Worm (Caenorhabditis elegans) whole organism, L4 larva: ENCODE measurements around the gene dnj-17.
A peak's percentile ranks its signal among the peaks of the same experiment; 100 is the strongest.

Source experiments
- F44E2.7 ChIP-seq: fragments of 200-800 bp; sonication (Bioruptor generic); IDR thresholded peaks from 2 replicates; pipeline ENCODE4 v2.1.2; 2022; ENCODE audit warnings: missing genetic modification characterization, missing compliant biosample characterization
- T26A8.4 ChIP-seq: fragments of 200-800 bp; sonication (Bioruptor generic); IDR thresholded peaks from 2 replicates; pipeline ENCODE4 v1.3.6; 2022; ENCODE audit warnings: missing genetic modification characterization, missing compliant biosample characterization
- Y48G9A.11 ChIP-seq: fragments of 200-800 bp; sonication (Bioruptor generic); IDR thresholded peaks from 2 replicates; pipeline ENCODE4 v1.3.6; 2022; ENCODE audit warnings: missing genetic modification reagents, missing genetic modification characterization, missing compliant biosample characterization
- ZK337.2 ChIP-seq: fragments of 200-800 bp; sonication (Bioruptor generic); IDR thresholded peaks from 2 replicates; pipeline ENCODE4 v1.3.6; 2022; ENCODE audit warnings: missing genetic modification reagents, missing genetic modification characterization, missing compliant biosample characterization
- aha-1 ChIP-seq: fragments of 150-350 bp; peaks from one replicate; lab custom pipeline; 2014; ENCODE audit warnings: missing biosample characterization, missing genetic modification characterization
- aly-2 ChIP-seq: sonication (generic microtip); optimal IDR thresholded peaks from 2 replicates; lab custom pipeline; 2018; ENCODE audit warnings: missing biosample characterization, missing genetic modification characterization
- ama-1 ChIP-seq: fragments of 150-350 bp; optimal IDR thresholded peaks from 2 replicates; lab custom pipeline; 2014; ENCODE audit warnings: inconsistent platforms, mixed read lengths
- arid-1 ChIP-seq: fragments of 200-800 bp; sonication (Bioruptor generic); conservative IDR thresholded peaks from 2 replicates; pipeline ENCODE4 v1.3.6; 2022; ENCODE audit warnings: missing genetic modification reagents, missing genetic modification characterization, missing compliant biosample characterization
- ceh-20 ChIP-seq: fragments of 200-800 bp; sonication (Bioruptor generic); IDR thresholded peaks from 2 replicates; pipeline ENCODE4 v1.3.6; 2022; ENCODE audit warnings: missing genetic modification reagents, missing genetic modification characterization, missing compliant biosample characterization
- ceh-28 ChIP-seq: fragments of 150-350 bp; optimal IDR thresholded peaks from 2 replicates; lab custom pipeline; 2014; ENCODE audit warnings: missing biosample characterization, missing genetic modification reagents, missing genetic modification characterization
- ces-1 ChIP-seq: fragments of 150-350 bp; sonication (generic microtip); optimal IDR thresholded peaks from 4 replicates; lab custom pipeline; 2014; ENCODE audit warnings: missing biosample characterization, missing genetic modification reagents, missing genetic modification characterization
- daf-16 ChIP-seq, 3 experiments: sonication (generic microtip); optimal IDR thresholded peaks; 2 replicates each; lab custom pipeline; 2016 to 2017; ENCODE audit warnings: missing genetic modification characterization in 3 of 3, missing genetic modification reagents in 3 of 3, mild to moderate bottlenecking in 2 of 3, missing compliant biosample characterization in 2 of 3, missing biosample characterization in 1 of 3, moderate library complexity in 1 of 3
- daf-8 ChIP-seq: fragments of 200-800 bp; sonication (Bioruptor generic); IDR thresholded peaks from 2 replicates; pipeline ENCODE4 v1.3.6; 2022; ENCODE audit warnings: missing genetic modification characterization, missing compliant biosample characterization
- dmd-6 ChIP-seq: fragments of 200-800 bp; sonication (Bioruptor generic); IDR thresholded peaks from 2 replicates; pipeline ENCODE4 v1.3.6; 2022; ENCODE audit warnings: missing genetic modification reagents, missing genetic modification characterization, missing compliant biosample characterization
- duxl-1 ChIP-seq: sonication (generic microtip); optimal IDR thresholded peaks from 2 replicates; lab custom pipeline; 2016; ENCODE audit warnings: mild to moderate bottlenecking, missing genetic modification characterization, moderate library complexity, missing compliant biosample characterization; ENCODE audit not compliant: poor library complexity
- dve-1 ChIP-seq: sonication (generic microtip); optimal IDR thresholded peaks from 2 replicates; lab custom pipeline; 2017; ENCODE audit warnings: antibody characterized with exemption, mild to moderate bottlenecking, missing genetic modification characterization, missing compliant biosample characterization; ENCODE audit not compliant: insufficient read depth
- egl-43 ChIP-seq: fragments of 200-800 bp; sonication (Bioruptor generic); IDR thresholded peaks from 2 replicates; pipeline ENCODE4 v1.3.6; 2022; ENCODE audit warnings: missing genetic modification reagents, missing genetic modification characterization, missing compliant biosample characterization
- fkh-10 ChIP-seq: fragments of 150-350 bp; optimal IDR thresholded peaks from 2 replicates; lab custom pipeline; 2014; ENCODE audit warnings: missing biosample characterization, missing genetic modification reagents, missing genetic modification characterization
- gei-8 ChIP-seq: fragments of 200-800 bp; sonication (Bioruptor generic); optimal IDR thresholded peaks from 2 replicates; lab custom pipeline; 2018; ENCODE audit warnings: mild to moderate bottlenecking, missing genetic modification characterization, missing compliant biosample characterization
- hif-1 ChIP-seq, 2 experiments: sonication (generic microtip); optimal IDR thresholded peaks; 2 replicates each; lab custom pipeline; 2016 to 2017; ENCODE audit warnings: missing compliant biosample characterization in 2 of 2, missing genetic modification characterization in 2 of 2, missing genetic modification reagents in 2 of 2, missing genotype in 2 of 2, mild to moderate bottlenecking in 1 of 2
- hlh-11 ChIP-seq: fragments of 200-800 bp; sonication (Bioruptor generic); optimal IDR thresholded peaks from 2 replicates; lab custom pipeline; 2018; ENCODE audit warnings: mild to moderate bottlenecking, missing genetic modification characterization, missing compliant biosample characterization
- hmg-1.1 ChIP-seq: fragments of 200-800 bp; sonication (Bioruptor generic); IDR thresholded peaks from 2 replicates; pipeline ENCODE4 v1.3.6; 2022; ENCODE audit warnings: missing genetic modification reagents, missing genetic modification characterization, missing compliant biosample characterization
- jun-1 ChIP-seq: fragments of 150-350 bp; optimal IDR thresholded peaks from 2 replicates; lab custom pipeline; 2014; ENCODE audit warnings: missing biosample characterization, missing genetic modification reagents, missing genetic modification characterization
- lin-15B ChIP-seq: fragments of 150-350 bp; sonication (generic microtip); optimal IDR thresholded peaks from 3 replicates; lab custom pipeline; 2014; ENCODE audit warnings: missing biosample characterization, missing genetic modification characterization
- lin-38 ChIP-seq: fragments of 200-800 bp; sonication (Bioruptor generic); IDR thresholded peaks from 2 replicates; pipeline ENCODE4 v1.3.6; 2022; ENCODE audit warnings: missing genetic modification reagents, missing genetic modification characterization, missing compliant biosample characterization
- lir-3 ChIP-seq: sonication (generic microtip); optimal IDR thresholded peaks from 2 replicates; lab custom pipeline; 2016; ENCODE audit warnings: mild to moderate bottlenecking, missing genetic modification characterization, missing compliant biosample characterization
- lsy-2 ChIP-seq, 2 experiments: fragments of 150-350 bp in 1 of 2; sonication (generic microtip) in 1 of 2; optimal IDR thresholded peaks; 2 replicates each; lab custom pipeline; 2014 to 2017; ENCODE audit warnings: missing biosample characterization in 2 of 2, missing genetic modification characterization in 2 of 2
- mdt-29 ChIP-seq: fragments of 200-800 bp; sonication (Bioruptor generic); IDR thresholded peaks from 2 replicates; pipeline ENCODE4 v1.3.6; 2022; ENCODE audit warnings: missing genetic modification reagents, missing genetic modification characterization, missing compliant biosample characterization
- mxl-3 ChIP-seq: fragments of 200-800 bp; sonication (Bioruptor generic); optimal IDR thresholded peaks from 2 replicates; lab custom pipeline; 2018; ENCODE audit warnings: mild to moderate bottlenecking, missing genetic modification characterization, missing compliant biosample characterization
- nhr-11 ChIP-seq: fragments of 150-350 bp; optimal IDR thresholded peaks from 2 replicates; lab custom pipeline; 2014; ENCODE audit warnings: missing biosample characterization, missing genetic modification characterization
- nhr-111 ChIP-seq: fragments of 200-800 bp; sonication (Bioruptor generic); optimal IDR thresholded peaks from 2 replicates; lab custom pipeline; 2018; ENCODE audit warnings: mild to moderate bottlenecking, missing genetic modification characterization, missing compliant biosample characterization
- nhr-237 ChIP-seq: sonication (generic microtip); optimal IDR thresholded peaks from 2 replicates; lab custom pipeline; 2017; ENCODE audit warnings: missing biosample characterization, missing genetic modification characterization
- nhr-28 ChIP-seq: fragments of 150-350 bp; optimal IDR thresholded peaks from 2 replicates; lab custom pipeline; 2014; ENCODE audit warnings: missing biosample characterization, missing genetic modification characterization
- nhr-48 ChIP-seq: sonication (generic microtip); optimal IDR thresholded peaks from 2 replicates; lab custom pipeline; 2016; ENCODE audit warnings: mild to moderate bottlenecking, missing genetic modification characterization, missing compliant biosample characterization
- php-3 ChIP-seq: fragments of 200-800 bp; sonication (Bioruptor generic); IDR thresholded peaks from 2 replicates; pipeline ENCODE4 v1.3.6; 2022; ENCODE audit warnings: missing genetic modification reagents, missing genetic modification characterization, missing compliant biosample characterization
- pqm-1 ChIP-seq: sonication (generic microtip); optimal IDR thresholded peaks from 2 replicates; lab custom pipeline; 2017; ENCODE audit warnings: missing biosample characterization, missing genetic modification characterization
- saeg-2 ChIP-seq: fragments of 200-800 bp; sonication (Bioruptor generic); IDR thresholded peaks from 2 replicates; pipeline ENCODE4 v1.3.6; 2022; ENCODE audit warnings: missing genetic modification reagents, missing genetic modification characterization, missing compliant biosample characterization
- spr-1 ChIP-seq: sonication (generic microtip); optimal IDR thresholded peaks from 2 replicates; lab custom pipeline; 2016; ENCODE audit warnings: mild to moderate bottlenecking, missing genetic modification characterization, missing compliant biosample characterization
- unc-39 ChIP-seq: sonication (generic microtip); optimal IDR thresholded peaks from 2 replicates; lab custom pipeline; 2017; ENCODE audit warnings: missing biosample characterization, missing genetic modification characterization
- unc-62 ChIP-seq, 3 experiments: fragments of 150-350 bp in 1 of 3; sonication (generic microtip); optimal IDR thresholded peaks in 2 of 3; peaks in 1 of 3; 1 replicate in 1 of 3; 2 replicates in 2 of 3; lab custom pipeline; 2014 to 2017; ENCODE audit warnings: missing biosample characterization in 3 of 3, missing genetic modification characterization in 3 of 3, missing genetic modification reagents in 3 of 3, missing genotype in 1 of 3
- vab-7 ChIP-seq: fragments of 200-800 bp; sonication (Bioruptor generic); IDR thresholded peaks from 2 replicates; pipeline ENCODE4 v1.3.6; 2022; ENCODE audit warnings: missing genetic modification reagents, missing genetic modification characterization, missing compliant biosample characterization
- zag-1 ChIP-seq: fragments of 150-350 bp; optimal IDR thresholded peaks from 2 replicates; lab custom pipeline; 2014; ENCODE audit warnings: missing biosample characterization, missing genetic modification characterization
- zfp-2 ChIP-seq: sonication (generic microtip); optimal IDR thresholded peaks from 2 replicates; lab custom pipeline; 2016; ENCODE audit warnings: mild to moderate bottlenecking, missing genetic modification characterization, missing compliant biosample characterization
- zfp-3 ChIP-seq: fragments of 200-800 bp; sonication (Bioruptor generic); conservative IDR thresholded peaks from 2 replicates; pipeline ENCODE4 v1.3.6; 2022; ENCODE audit warnings: missing genetic modification reagents, missing genetic modification characterization, missing compliant biosample characterization
- zip-2 ChIP-seq: fragments of 150-350 bp; optimal IDR thresholded peaks from 2 replicates; lab custom pipeline; 2014; ENCODE audit warnings: missing biosample characterization, missing genetic modification characterization
- ztf-7 ChIP-seq: fragments of 150-350 bp; optimal IDR thresholded peaks from 2 replicates; lab custom pipeline; 2014; ENCODE audit warnings: missing biosample characterization, missing genetic modification characterization

The dnj-17 gene

DNA sequence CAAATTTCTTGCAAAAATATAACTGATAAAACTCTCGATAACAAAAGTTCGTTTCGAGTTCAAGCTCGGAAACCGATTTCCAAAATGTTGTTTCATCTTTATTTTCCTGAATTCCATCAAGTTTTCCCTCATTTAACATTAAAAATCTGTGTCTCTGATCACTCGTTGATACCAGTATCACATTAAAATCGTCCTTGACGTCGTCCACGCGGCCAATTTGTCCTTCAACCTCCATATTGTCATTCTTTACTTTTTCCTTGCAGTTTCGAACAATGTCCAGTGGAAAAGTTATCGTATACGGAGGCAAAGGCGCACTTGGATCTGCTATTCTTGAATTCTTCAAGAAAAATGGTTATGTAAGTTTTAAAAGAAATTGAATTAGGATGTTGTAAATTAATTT, 508 bp upstream of the dnj-17 start, which contains the start of gene qdpr-1:
Gene qdpr-1 (plus strand): TSS at position 264 of the 400 bp plus-strand sequence.
- no peak for TF ChIP-seq pqm-1 (tag; lab: Kevin White, UChicago)
- TF ChIP-seq aly-2 (tag; lab: Kevin White, UChicago): no peak
- no peak for TF ChIP-seq fkh-10 (GFP tag; lab: Kevin White, UChicago)
- TF ChIP-seq unc-62 (GFP tag; optimal IDR thresholded peaks at IDR 0.05 in 1 of 2; lab: Kevin White, UChicago): no peak
- TF ChIP-seq unc-62 (tag; optimal IDR thresholded peaks at IDR 0.05; lab: Kevin White, UChicago): no peak
- peak; percentile 43 for TF ChIP-seq mxl-3 (GFP tag; lab: Kevin White, UChicago)
- no peak for TF ChIP-seq jun-1

DNA sequence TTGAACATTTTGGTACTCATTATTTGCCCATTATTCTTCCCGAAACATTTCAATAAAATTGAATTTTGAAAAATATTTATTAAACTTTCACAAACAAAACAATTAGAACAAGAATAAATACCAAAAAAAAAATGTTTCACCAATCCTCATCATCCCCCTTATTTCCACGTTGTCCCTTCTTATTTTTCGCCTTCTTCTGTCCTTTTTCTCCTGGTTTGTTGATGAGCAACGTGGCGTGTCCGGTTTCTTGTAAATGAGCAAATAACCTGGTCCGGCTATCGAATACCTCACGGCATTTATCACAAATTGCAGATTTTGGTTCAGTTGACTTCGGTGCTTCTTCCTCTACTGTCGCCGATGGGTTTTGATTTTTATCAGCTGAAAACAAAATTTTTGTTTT, 2.4 kb downstream of the dnj-17 start:
- TF ChIP-seq spr-1 (tag; lab: Kevin White, UChicago) (no peak), nhr-28 (tag; lab: Kevin White, UChicago) (no peak), nhr-237 (tag; lab: Kevin White, UChicago) (no peak), ceh-28 (no peak), ceh-20 (no peak), zfp-2 (no peak), duxl-1 (tag; lab: Kevin White, UChicago) (no peak), ZK337.2 (GFP tag; lab: Robert Waterston, UW) (no peak), hmg-1.1 (GFP tag; lab: Robert Waterston, UW) (no peak), unc-39 (no peak), nhr-11 (tag; lab: Kevin White, UChicago) (no peak), daf-8 (no peak)

DNA sequence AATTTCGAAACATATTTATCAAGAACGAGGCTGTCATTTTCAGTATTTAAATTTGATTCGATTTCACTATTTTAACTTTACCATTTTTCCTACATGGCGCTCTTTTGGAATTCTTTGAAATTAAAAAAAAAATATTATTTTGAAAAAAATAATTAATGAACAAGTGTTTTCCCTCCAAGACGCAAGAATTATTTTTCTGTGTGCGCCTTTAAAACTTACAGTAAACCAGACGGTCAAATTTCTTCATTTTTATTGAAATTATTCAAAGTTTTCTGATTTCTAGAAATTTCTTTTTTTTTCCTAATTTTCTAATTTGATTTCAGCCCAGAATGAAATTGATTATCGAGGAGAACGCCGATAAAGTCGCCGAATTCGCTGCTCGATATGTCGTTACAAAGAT, 4.1 kb downstream of the dnj-17 start, which contains the start of gene T03F6.3:
Gene T03F6.3 (plus strand): TSS at position 318 of the 400 bp plus-strand sequence.
- TF ChIP-seq ama-1 (lab: Kevin White, UChicago) (no peak), ces-1 (GFP tag; lab: Kevin White, UChicago) (no peak), lsy-2 (tag; optimal IDR thresholded peaks at IDR 0.05; lab: Kevin White, UChicago) (no peak), egl-43 (GFP tag; lab: Robert Waterston, UW) (no peak), daf-16 (GFP tag; optimal IDR thresholded peaks at IDR 0.05; lab: Kevin White, UChicago) (no peak), daf-16 (tag; optimal IDR thresholded peaks at IDR 0.05; lab: Kevin White, UChicago) (no peak), mdt-29 (GFP tag; lab: Robert Waterston, UW) (no peak), nhr-11 (tag; lab: Kevin White, UChicago) (no peak), lir-3 (tag; lab: Kevin White, UChicago) (no peak), ztf-7 (tag; lab: Kevin White, UChicago) (no peak), F44E2.7 (GFP tag; lab: Robert Waterston, UW) (no peak), Y48G9A.11 (GFP tag; lab: Robert Waterston, UW) (no peak), nhr-237 (tag; lab: Kevin White, UChicago) (no peak), zip-2 (no peak), aha-1 (no peak), spr-1 (tag; lab: Kevin White, UChicago) (no peak), zfp-2 (no peak), hlh-11 (tag; lab: Kevin White, UChicago) (no peak), dmd-6 (GFP tag; lab: Robert Waterston, UW) (no peak), T26A8.4 (GFP tag; lab: Robert Waterston, UW) (no peak), lin-38 (no peak)

DNA sequence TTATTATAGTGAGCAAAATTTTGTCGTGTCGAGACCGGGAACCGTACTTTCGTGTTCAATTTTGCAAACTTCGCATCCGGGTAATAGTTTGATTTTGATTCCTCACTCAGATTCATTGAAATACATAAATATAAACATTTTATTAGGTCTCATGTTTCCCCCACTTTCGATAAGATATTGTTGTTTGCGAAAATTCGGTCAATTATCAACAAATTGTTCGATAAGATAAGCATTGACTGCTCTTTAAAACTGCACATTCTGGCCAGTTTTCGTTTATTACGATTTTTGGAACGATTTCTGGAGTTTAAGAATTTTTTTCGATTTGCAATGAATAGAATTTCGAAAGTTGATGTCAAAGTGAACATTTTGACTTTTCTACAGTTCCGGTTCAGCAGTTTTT, 4.5 kb downstream of the dnj-17 start:
- no peak for TF ChIP-seq gei-8 (GFP tag; lab: Kevin White, UChicago)
- no peak for TF ChIP-seq ztf-7 (tag; lab: Kevin White, UChicago)
- TF ChIP-seq dve-1 (tag; lab: Kevin White, UChicago): peak; percentile 47
- no peak for TF ChIP-seq hif-1 (tag; optimal IDR thresholded peaks at IDR 0.05; lab: Kevin White, UChicago)
- peak; percentile 31 for TF ChIP-seq nhr-28 (tag; lab: Kevin White, UChicago)
- no peak for TF ChIP-seq vab-7
- no peak for TF ChIP-seq hlh-11 (tag; lab: Kevin White, UChicago)
- no peak for TF ChIP-seq duxl-1 (tag; lab: Kevin White, UChicago)
- TF ChIP-seq zag-1: no peak
- TF ChIP-seq nhr-48: no peak
- TF ChIP-seq saeg-2 (GFP tag; lab: Robert Waterston, UW): no peak
- no peak for TF ChIP-seq arid-1 (GFP tag; lab: Robert Waterston, UW)
- no peak for TF ChIP-seq unc-39
- no peak for TF ChIP-seq nhr-111
- TF ChIP-seq lin-15B: no peak
- TF ChIP-seq lsy-2 (tag; optimal IDR thresholded peaks at IDR 0.05; lab: Kevin White, UChicago): no peak
- TF ChIP-seq zfp-3 (GFP tag; lab: Robert Waterston, UW): no peak
- TF ChIP-seq php-3: peak; percentile 66; the same call in 1 of the 2 replicates
